Worm (Caenorhabditis elegans) whole organism, mixed stage, embryonic: ENCODE results near the gene ZC376.8.
"Not testable (repeated sequence)": the region's sequence is repeated elsewhere in the genome, so short reads cannot be mapped to it uniquely, and the experiment has no call there.

Experiments used
- M03D4.4 ChIP-seq: sonication (generic microtip); optimal IDR thresholded peaks from 2 replicates; lab custom pipeline; 2017; ENCODE audit warnings: mild to moderate bottlenecking, missing genetic modification characterization, missing compliant biosample characterization
- bed-3 ChIP-seq: fragments of 200-800 bp; sonication (Bioruptor generic); optimal IDR thresholded peaks from 3 replicates; lab custom pipeline; 2018; ENCODE audit warnings: mild to moderate bottlenecking, missing genetic modification characterization, moderate library complexity, missing compliant biosample characterization
- blmp-1 ChIP-seq: fragments of 150-350 bp; optimal IDR thresholded peaks from 2 replicates; lab custom pipeline; 2014; ENCODE audit warnings: missing biosample characterization, missing genetic modification characterization
- ceh-39 ChIP-seq: fragments of 150-350 bp; optimal IDR thresholded peaks from 2 replicates; lab custom pipeline; 2014; ENCODE audit warnings: missing biosample characterization, missing genetic modification characterization
- ceh-43 ChIP-seq: fragments of 200-800 bp; sonication (Bioruptor generic); optimal IDR thresholded peaks from 2 replicates; lab custom pipeline; 2018; ENCODE audit warnings: mild to moderate bottlenecking, missing genetic modification characterization, moderate library complexity, missing compliant biosample characterization
- ceh-83 ChIP-seq: fragments of 200-800 bp; sonication (Bioruptor generic); optimal IDR thresholded peaks from 2 replicates; lab custom pipeline; 2018; ENCODE audit warnings: mild to moderate bottlenecking, missing genetic modification characterization, missing compliant biosample characterization
- ces-1 ChIP-seq: fragments of 150-350 bp; optimal IDR thresholded peaks from 2 replicates; lab custom pipeline; 2014; ENCODE audit warnings: missing biosample characterization, missing genetic modification reagents, missing genetic modification characterization
- cnd-1 ChIP-seq: fragments of 200-800 bp; sonication (Bioruptor generic); optimal IDR thresholded peaks from 2 replicates; lab custom pipeline; 2018; ENCODE audit warnings: mild to moderate bottlenecking, missing genetic modification characterization, missing compliant biosample characterization
- drap-1 ChIP-seq: fragments of 200-800 bp; sonication (Bioruptor generic); optimal IDR thresholded peaks from 3 replicates; lab custom pipeline; 2018; ENCODE audit warnings: mild to moderate bottlenecking, missing genetic modification characterization, missing compliant biosample characterization
- elt-1 ChIP-seq: sonication (generic microtip); optimal IDR thresholded peaks from 2 replicates; lab custom pipeline; 2017; ENCODE audit warnings: missing genetic modification characterization, mild to moderate bottlenecking, missing compliant biosample characterization, antibody characterized with exemption, moderate library complexity, borderline replicate concordance; ENCODE audit not compliant: insufficient read depth
- elt-3 ChIP-seq: fragments of 150-350 bp; optimal IDR thresholded peaks from 2 replicates; lab custom pipeline; 2014; ENCODE audit warnings: missing biosample characterization, missing genetic modification characterization
- flh-1 ChIP-seq: fragments of 200-800 bp; sonication (Bioruptor generic); optimal IDR thresholded peaks from 2 replicates; lab custom pipeline; 2018; ENCODE audit warnings: mild to moderate bottlenecking, missing genetic modification characterization, moderate library complexity, missing compliant biosample characterization
- ham-2 ChIP-seq: fragments of 200-800 bp; sonication (Bioruptor generic); optimal IDR thresholded peaks from 2 replicates; lab custom pipeline; 2018; ENCODE audit warnings: mild to moderate bottlenecking, missing genetic modification characterization, missing compliant biosample characterization
- hlh-1 ChIP-seq: fragments of 150-350 bp; optimal IDR thresholded peaks from 2 replicates; lab custom pipeline; 2014; ENCODE audit warnings: missing biosample characterization, missing genetic modification reagents, missing genetic modification characterization
- lin-13 ChIP-seq: fragments of 150-350 bp; optimal IDR thresholded peaks from 2 replicates; lab custom pipeline; 2014; ENCODE audit warnings: missing biosample characterization, missing genetic modification characterization
- lin-32 ChIP-seq: fragments of 200-800 bp; sonication (Bioruptor generic); optimal IDR thresholded peaks from 2 replicates; lab custom pipeline; 2018; ENCODE audit warnings: mild to moderate bottlenecking, missing genetic modification characterization, missing compliant biosample characterization
- lsy-2 ChIP-seq: fragments of 150-350 bp; optimal IDR thresholded peaks from 2 replicates; lab custom pipeline; 2014; ENCODE audit warnings: missing biosample characterization, missing genetic modification characterization
- mab-5 ChIP-seq: fragments of 150-350 bp; optimal IDR thresholded peaks from 2 replicates; lab custom pipeline; 2014; ENCODE audit warnings: missing biosample characterization, missing genetic modification characterization
- mep-1 ChIP-seq: fragments of 150-350 bp; optimal IDR thresholded peaks from 2 replicates; lab custom pipeline; 2017; ENCODE audit warnings: missing biosample characterization, missing genetic modification reagents, missing genetic modification characterization, inconsistent platforms
- mls-2 ChIP-seq: sonication (generic microtip); optimal IDR thresholded peaks from 2 replicates; lab custom pipeline; 2016; ENCODE audit warnings: mild to moderate bottlenecking, missing genetic modification characterization, moderate library complexity, missing compliant biosample characterization
- nhr-12 ChIP-seq: fragments of 150-350 bp; optimal IDR thresholded peaks from 2 replicates; lab custom pipeline; 2014; ENCODE audit warnings: missing biosample characterization, missing genetic modification characterization
- nhr-2 ChIP-seq: fragments of 150-350 bp; optimal IDR thresholded peaks from 2 replicates; lab custom pipeline; 2014; ENCODE audit warnings: missing biosample characterization, missing genetic modification characterization
- nhr-237 ChIP-seq: fragments of 150-350 bp; optimal IDR thresholded peaks from 2 replicates; lab custom pipeline; 2014; ENCODE audit warnings: missing biosample characterization, missing genetic modification characterization
- nhr-28 ChIP-seq: fragments of 150-350 bp; optimal IDR thresholded peaks from 2 replicates; lab custom pipeline; 2014; ENCODE audit warnings: missing biosample characterization, missing genetic modification characterization
- nhr-76 ChIP-seq: sonication (generic microtip); optimal IDR thresholded peaks from 2 replicates; lab custom pipeline; 2017; ENCODE audit warnings: missing biosample characterization, missing genetic modification characterization
- pha-4 ChIP-seq: fragments of 150-350 bp; optimal IDR thresholded peaks from 2 replicates; lab custom pipeline; 2018; ENCODE audit warnings: missing biosample characterization, missing genetic modification reagents, missing genetic modification characterization
- sem-2 ChIP-seq: fragments of 200-800 bp; sonication (Bioruptor generic); optimal IDR thresholded peaks from 2 replicates; lab custom pipeline; 2018; ENCODE audit warnings: mild to moderate bottlenecking, missing genetic modification characterization, missing compliant biosample characterization
- snpc-4 ChIP-seq: fragments of 150-350 bp; optimal IDR thresholded peaks from 2 replicates; lab custom pipeline; 2014; ENCODE audit warnings: missing biosample characterization, missing genetic modification characterization
- sptf-1 ChIP-seq: sonication (generic microtip); optimal IDR thresholded peaks from 2 replicates; lab custom pipeline; 2017; ENCODE audit warnings: mild to moderate bottlenecking, missing genetic modification characterization, moderate library complexity, missing compliant biosample characterization
- tbx-8 ChIP-seq: fragments of 200-800 bp; sonication (Bioruptor generic); optimal IDR thresholded peaks from 2 replicates; lab custom pipeline; 2018; ENCODE audit warnings: mild to moderate bottlenecking, missing genetic modification characterization, moderate library complexity, missing compliant biosample characterization
- unc-120 ChIP-seq: sonication (generic microtip); optimal IDR thresholded peaks from 2 replicates; lab custom pipeline; 2017; ENCODE audit warnings: missing genetic modification characterization, missing compliant biosample characterization; ENCODE audit not compliant: poor library complexity, severe bottlenecking
- unc-39 ChIP-seq: fragments of 150-350 bp; optimal IDR thresholded peaks from 2 replicates; lab custom pipeline; 2014; ENCODE audit warnings: missing biosample characterization, missing genetic modification characterization
- unc-62 ChIP-seq: fragments of 150-350 bp; optimal IDR thresholded peaks from 2 replicates; lab custom pipeline; 2014; ENCODE audit warnings: missing biosample characterization, missing genetic modification reagents, missing genetic modification characterization
- zip-8 ChIP-seq: fragments of 150-350 bp; optimal IDR thresholded peaks from 2 replicates; lab custom pipeline; 2014; ENCODE audit warnings: missing biosample characterization, missing genetic modification characterization
- ztf-11 ChIP-seq: fragments of 150-350 bp; optimal IDR thresholded peaks from 2 replicates; lab custom pipeline; 2014; ENCODE audit warnings: missing biosample characterization, missing genetic modification characterization

The ZC376.8 gene

DNA sequence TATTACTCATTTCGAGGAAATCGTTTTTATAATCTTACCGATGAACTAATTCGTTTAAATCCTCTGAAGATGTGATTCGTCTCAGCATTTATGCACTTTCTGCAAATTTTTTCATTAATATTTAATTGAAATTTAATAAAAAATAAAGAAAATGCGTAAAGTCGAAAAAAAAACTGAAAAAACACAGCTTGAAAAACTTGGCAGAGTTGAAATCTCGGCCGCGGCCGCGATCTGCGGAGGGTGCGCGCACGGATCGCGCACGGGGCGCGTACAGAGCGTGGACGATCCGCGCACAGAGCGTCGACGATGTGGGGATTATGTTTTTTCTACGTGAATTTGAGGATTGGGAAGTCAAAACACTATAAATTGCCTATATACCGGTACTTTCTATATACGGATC is 42.3 kb upstream of the ZC376.8 start, which contains the start of gene AH10.4:
AH10.4 (minus strand) TSS at position 101 of the 400 bp plus-strand sequence.
- not testable (repeated sequence) for TF ChIP-seq nhr-28 (tag; lab: Kevin White, UChicago); sem-2 (GFP tag; lab: Kevin White, UChicago); lin-32 (GFP tag; lab: Kevin White, UChicago)

DNA sequence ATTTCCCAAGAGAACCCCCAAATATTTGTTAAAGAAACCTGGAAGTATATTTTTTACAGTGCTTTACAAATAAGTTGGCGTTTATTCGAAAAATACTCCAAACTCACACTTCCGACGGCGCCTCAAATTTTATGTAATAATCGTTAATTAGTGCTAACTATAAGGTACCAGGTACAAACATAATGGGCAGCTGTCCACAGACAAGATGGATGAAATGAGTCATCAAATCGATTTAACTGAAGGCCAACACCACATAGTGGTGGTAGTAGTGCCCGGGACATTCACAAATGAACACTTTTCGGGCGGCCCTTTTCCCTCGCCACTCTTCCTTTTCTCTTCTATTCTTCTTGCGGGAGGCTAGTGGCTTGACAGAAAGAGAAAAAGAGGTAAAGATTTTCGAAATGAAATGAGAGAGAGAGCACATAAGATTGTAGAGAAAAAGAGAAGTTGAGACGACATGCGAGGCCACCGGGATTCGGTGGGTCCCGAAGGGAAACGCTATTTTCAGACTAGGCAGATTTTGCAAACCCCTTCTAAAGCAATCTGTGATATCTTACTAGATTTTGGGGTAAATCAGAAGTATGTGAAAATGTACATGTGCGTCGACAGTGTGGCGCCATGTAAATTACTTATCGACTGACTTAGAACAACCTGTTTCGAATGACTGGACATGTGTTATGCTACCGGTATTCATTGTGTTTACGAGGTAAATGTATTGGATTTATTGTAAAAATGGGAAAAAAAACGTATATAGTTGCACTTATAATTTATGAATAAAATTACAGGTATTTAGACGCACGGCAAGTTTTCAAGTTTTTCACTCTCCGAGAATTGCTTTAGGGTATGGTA is 40.6 kb upstream of the ZC376.8 start:
- TF ChIP-seq blmp-1: no peak
- TF ChIP-seq nhr-2 (tag; lab: Kevin White, UChicago): no peak
- TF ChIP-seq drap-1 (GFP tag; lab: Kevin White, UChicago): no peak
- peak; percentile 6 for TF ChIP-seq ham-2 (GFP tag; lab: Kevin White, UChicago)
- no peak for TF ChIP-seq snpc-4 (tag; lab: Kevin White, UChicago)
- no peak for TF ChIP-seq lsy-2
- TF ChIP-seq ztf-11: no peak
- no peak for TF ChIP-seq flh-1 (GFP tag; lab: Kevin White, UChicago)
- TF ChIP-seq hlh-1 (tag; lab: Kevin White, UChicago): peak; percentile 28
- TF ChIP-seq mab-5 (tag; lab: Kevin White, UChicago): no peak
- TF ChIP-seq unc-62 (GFP tag; lab: Kevin White, UChicago): no peak
- no peak for TF ChIP-seq cnd-1 (tag; lab: Kevin White, UChicago)
- no peak for TF ChIP-seq ceh-39 (tag; lab: Kevin White, UChicago)
- TF ChIP-seq sem-2 (GFP tag; lab: Kevin White, UChicago): no peak
- peak; percentile 16 for TF ChIP-seq mls-2 (tag; lab: Kevin White, UChicago)
- TF ChIP-seq pha-4 (tag; lab: Kevin White, UChicago): no peak
- no peak for TF ChIP-seq unc-39 (tag; lab: Kevin White, UChicago)
- TF ChIP-seq nhr-12 (tag; lab: Kevin White, UChicago): no peak
- no peak for TF ChIP-seq ceh-83 (GFP tag; lab: Kevin White, UChicago)
- TF ChIP-seq elt-1 (tag; lab: Kevin White, UChicago): no peak
- peak; percentile 72 for TF ChIP-seq ces-1 (GFP tag; lab: Kevin White, UChicago)
- peak; percentile 55 for TF ChIP-seq unc-120 (tag; lab: Kevin White, UChicago)
- TF ChIP-seq nhr-237 (tag; lab: Kevin White, UChicago): no peak
- no peak for TF ChIP-seq bed-3 (GFP tag; lab: Kevin White, UChicago)
- TF ChIP-seq M03D4.4 (tag; lab: Kevin White, UChicago): no peak
- TF ChIP-seq mep-1 (tag; lab: Kevin White, UChicago): no peak
- no peak for TF ChIP-seq sptf-1 (tag; lab: Kevin White, UChicago)
- TF ChIP-seq nhr-76 (tag; lab: Kevin White, UChicago): no peak
- no peak for TF ChIP-seq tbx-8 (GFP tag; lab: Kevin White, UChicago)
- no peak for TF ChIP-seq zip-8
- TF ChIP-seq elt-3 (tag; lab: Kevin White, UChicago): no peak
- TF ChIP-seq nhr-28 (tag; lab: Kevin White, UChicago): no peak
- TF ChIP-seq ceh-43: peak; percentile 46
- TF ChIP-seq lin-32 (GFP tag; lab: Kevin White, UChicago): no peak
- no peak for TF ChIP-seq lin-13 (tag; lab: Kevin White, UChicago)

DNA sequence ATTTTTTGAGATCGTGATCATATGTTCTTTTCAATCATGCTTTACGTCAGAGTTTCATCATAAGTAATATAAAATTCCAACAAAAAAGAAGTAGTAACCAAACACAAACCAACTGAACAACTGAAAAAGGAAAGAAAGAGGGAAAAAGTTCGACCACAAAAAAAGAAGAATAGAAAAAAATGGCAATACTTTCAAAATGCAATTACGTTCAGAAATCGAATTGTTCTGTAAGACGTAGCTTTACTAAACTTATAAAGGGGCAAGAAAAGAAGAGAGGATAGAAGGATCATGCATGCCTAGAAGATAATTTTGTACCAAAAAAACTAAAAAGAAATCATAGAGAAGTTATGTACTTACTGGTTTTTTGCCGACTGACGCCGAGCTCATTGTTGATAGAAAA is 39.3 kb upstream of the ZC376.8 start:
- TF ChIP-seq ces-1 (GFP tag; lab: Kevin White, UChicago) (peak; percentile 83), mep-1 (tag; lab: Kevin White, UChicago) (no peak), unc-39 (tag; lab: Kevin White, UChicago) (no peak)
